Fruit fly (Drosophila melanogaster): ENCODE data around the gene CG7115.

The CG7115 gene

dm6 chr2L:7799804-7800433 is 21.0 kb upstream of the CG7115 start, which contains the start of the genes Herp and r2d2 (continued):
- TF ChIP-seq mirr (GFP tag; optimal IDR thresholded peaks at IDR 0.05) (peak; percentile 93), CG2202 (tag; optimal IDR thresholded peaks at IDR 0.05) (peak; percentile 76), CG6791 (GFP tag; IDR thresholded peaks at IDR 0.05; ENCODE audit: partially characterized antibody) (peak; percentile 58; the same call in 2 of the 3 replicates), CG15269 (tag; optimal IDR thresholded peaks at IDR 0.05) (peak; percentile 90), Xbp1 (GFP tag; optimal IDR thresholded peaks at IDR 0.05) (peak; percentile 100), CG43689 (GFP tag; IDR thresholded peaks at IDR 0.05) (peak; percentile 41; the same call in 1 of the 2 replicates), CG9797 (GFP tag; optimal IDR thresholded peaks at IDR 0.05) (peak; percentile 60), CG7357 (GFP tag; IDR thresholded peaks at IDR 0.05) (peak; percentile 80), lab (GFP tag; optimal IDR thresholded peaks at IDR 0.05) (peak; percentile 93), CG11247 (GFP tag; IDR thresholded peaks at IDR 0.05) (peak; percentile 86), Nf-YC (tag; optimal IDR thresholded peaks at IDR 0.05) (peak; percentile 87), ase (GFP tag; IDR thresholded peaks at IDR 0.05) (peak; percentile 73; the same call in 2 of the 3 replicates), CG14860 (GFP tag; IDR thresholded peaks at IDR 0.05; ENCODE audit: partially characterized antibody) (peak; percentile 58; the same call in 1 of the 3 replicates), aop (GFP tag; IDR thresholded peaks at IDR 0.05) (no peak), CG3847 (GFP tag; IDR thresholded peaks at IDR 0.05) (peak; percentile 92), br (optimal IDR thresholded peaks at IDR 0.05) (no peak), crc (GFP tag; optimal IDR thresholded peaks at IDR 0.05) (peak; percentile 89), shn (GFP tag; optimal IDR thresholded peaks at IDR 0.05) (peak; percentile 96), CG18262 (tag; optimal IDR thresholded peaks at IDR 0.05) (peak; percentile 88), Adf1 (GFP tag; IDR thresholded peaks at IDR 0.05) (peak; percentile 64), Hand (GFP tag; optimal IDR thresholded peaks at IDR 0.05) (peak; percentile 75), B-H2 (GFP tag; optimal IDR thresholded peaks at IDR 0.05) (peak; percentile 94), fru (optimal IDR thresholded peaks at IDR 0.05) (no peak), pzg (GFP tag; optimal IDR thresholded peaks at IDR 0.05) (peak; percentile 68), CG14710 (tag; optimal IDR thresholded peaks at IDR 0.05) (peak; percentile 89), CG7987 (GFP tag; optimal IDR thresholded peaks at IDR 0.05) (peak; percentile 82), Rfx (GFP tag; IDR thresholded peaks at IDR 0.05) (peak; percentile 94), Taf1 (GFP tag; IDR thresholded peaks at IDR 0.05) (peak; percentile 81), twi (tag; optimal IDR thresholded peaks at IDR 0.05) (peak; percentile 89), CG12769 (tag; optimal IDR thresholded peaks at IDR 0.05) (peak; percentile 95), CG12942 (GFP tag; optimal IDR thresholded peaks at IDR 0.05) (peak; percentile 91), tup (GFP tag; optimal IDR thresholded peaks at IDR 0.05) (peak; percentile 59), wdn (GFP tag; IDR thresholded peaks at IDR 0.05) (peak; percentile 80; the same call in 1 of the 2 replicates), bsh (GFP tag; optimal IDR thresholded peaks at IDR 0.05) (peak in 1 of 2 experiments; percentile 85), Stat92E (GFP tag; optimal IDR thresholded peaks at IDR 0.05) (peak in 1 of 3 experiments; percentile 66), fd96Cb (tag; optimal IDR thresholded peaks at IDR 0.05) (peak; percentile 81), Antp (GFP tag; optimal IDR thresholded peaks at IDR 0.05) (peak; percentile 96), sima (GFP tag; optimal IDR thresholded peaks at IDR 0.05) (peak; percentile 45), Mrtf (GFP tag; IDR thresholded peaks at IDR 0.05) (peak; percentile 83; the same call in 2 of the 3 replicates), CG6765 (GFP tag; optimal IDR thresholded peaks at IDR 0.05) (peak; percentile 75), H2.0 (GFP tag; IDR thresholded peaks at IDR 0.05) (peak; percentile 80), sug (tag; optimal IDR thresholded peaks at IDR 0.05) (peak; percentile 95), Elba2 (GFP tag; optimal IDR thresholded peaks at IDR 0.05) (peak; percentile 34), CG1832 (GFP tag; optimal IDR thresholded peaks at IDR 0.05) (no peak), ranshi (GFP tag; IDR thresholded peaks at IDR 0.05) (peak; percentile 83; the same call in 1 of the 2 replicates), CG12659 (GFP tag; optimal IDR thresholded peaks at IDR 0.05) (peak; percentile 91), bowl (GFP tag; IDR thresholded peaks at IDR 0.05) (peak; percentile 66), MTF-1 (GFP tag; optimal IDR thresholded peaks at IDR 0.05; ENCODE audit: borderline replicate concordance) (peak; percentile 61), Doc3 (GFP tag; IDR thresholded peaks at IDR 0.05; ENCODE audit: partially characterized antibody) (peak; percentile 82)
